Worm (Caenorhabditis elegans) whole organism, young adult: ENCODE results near the gene K09C8.8.

ENCODE experiments used
- C06A6.2 ChIP-seq: fragments of 200-800 bp; sonication (Bioruptor generic); conservative IDR thresholded peaks from 2 replicates; pipeline ENCODE4 v1.3.6; 2022; ENCODE audit warnings: missing genetic modification characterization, missing compliant biosample characterization
- efl-1 ChIP-seq: fragments of 150-350 bp; optimal IDR thresholded peaks from 2 replicates; lab custom pipeline; 2014; ENCODE audit warnings: missing biosample characterization, missing genetic modification reagents, missing genetic modification characterization
- him-1 ChIP-seq: sonication (generic microtip); optimal IDR thresholded peaks from 2 replicates; lab custom pipeline; 2016; ENCODE audit warnings: missing genotype, missing genetic modification reagents, missing genetic modification characterization, missing compliant biosample characterization
- hsf-1 ChIP-seq: fragments of 200-800 bp; sonication (Bioruptor generic); IDR thresholded peaks from 2 replicates; pipeline ENCODE4 v1.3.6; 2022; ENCODE audit warnings: missing genetic modification reagents, missing genetic modification characterization, missing compliant biosample characterization
- lin-26 ChIP-seq: fragments of 200-800 bp; sonication (Bioruptor generic); IDR thresholded peaks from 2 replicates; pipeline ENCODE4 v1.3.6; 2022; ENCODE audit warnings: missing genetic modification reagents, missing genetic modification characterization, missing compliant biosample characterization
- lin-35 ChIP-seq, 3 experiments: fragments of 150-350 bp in 2 of 3; sonication (generic microtip) in 1 of 3; optimal IDR thresholded peaks; 2 replicates each; lab custom pipeline; 2014 to 2018; ENCODE audit warnings: missing biosample characterization in 3 of 3, missing genetic modification characterization in 3 of 3, missing genetic modification reagents in 3 of 3
- lsy-27 ChIP-seq: sonication (generic microtip); optimal IDR thresholded peaks from 2 replicates; lab custom pipeline; 2017; ENCODE audit warnings: missing genetic modification characterization, mild to moderate bottlenecking, missing compliant biosample characterization, antibody characterized with exemption, missing genotype, borderline replicate concordance; ENCODE audit not compliant: insufficient read depth
- pbrm-1 ChIP-seq: fragments of 200-800 bp; sonication (Bioruptor generic); IDR thresholded peaks from 2 replicates; pipeline ENCODE4 v1.3.6; 2022; ENCODE audit warnings: missing genetic modification reagents, missing genetic modification characterization, missing compliant biosample characterization
- pha-4 ChIP-seq: fragments of 150-350 bp; sonication (generic microtip); optimal IDR thresholded peaks from 2 replicates; lab custom pipeline; 2014; ENCODE audit warnings: missing biosample characterization, missing genetic modification reagents, missing genetic modification characterization
- tbx-9 ChIP-seq: sonication (generic microtip); optimal IDR thresholded peaks from 2 replicates; lab custom pipeline; 2016; ENCODE audit warnings: borderline replicate concordance, missing genetic modification characterization, inconsistent platforms, missing compliant biosample characterization
- unc-130 ChIP-seq: sonication (generic microtip); optimal IDR thresholded peaks from 2 replicates; lab custom pipeline; 2016; ENCODE audit warnings: missing genetic modification reagents, missing genetic modification characterization, missing compliant biosample characterization
- ztf-26 ChIP-seq: sonication (generic microtip); optimal IDR thresholded peaks from 2 replicates; lab custom pipeline; 2017; ENCODE audit warnings: missing genetic modification characterization, missing compliant biosample characterization

DNA sequence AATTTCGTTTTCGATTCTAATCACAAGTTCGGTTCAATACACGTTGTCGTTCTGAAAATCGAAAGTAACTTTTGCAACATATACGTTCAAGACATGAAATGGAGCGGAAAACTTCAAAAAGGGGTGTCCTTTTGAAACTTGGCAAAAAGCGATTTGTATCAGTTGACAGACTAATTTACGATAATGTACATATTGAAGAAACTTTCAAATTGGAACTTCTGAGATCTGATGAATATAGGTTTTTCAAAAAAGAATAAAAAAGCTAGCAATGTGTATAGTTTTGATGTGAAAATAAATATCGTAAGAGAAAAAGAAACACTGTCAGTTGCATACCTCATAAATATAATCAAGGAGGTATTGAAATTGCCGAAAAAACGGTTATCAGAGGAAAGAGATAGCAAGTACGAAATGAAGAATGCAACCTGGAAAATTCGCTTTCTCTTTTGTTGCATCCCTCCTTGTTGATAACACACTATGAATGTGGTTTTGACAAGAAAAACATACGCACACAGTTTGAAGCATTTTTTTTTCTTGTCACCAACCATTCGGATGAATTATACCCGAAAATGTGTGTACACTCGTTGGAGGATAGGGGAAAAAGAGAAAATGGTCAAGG lies 41.7 kb upstream of the K09C8.8 start, which contains the start of gene dgn-1:
- TF ChIP-seq hsf-1 (GFP tag; lab: Robert Waterston, UW) (no peak), C06A6.2 (GFP tag; lab: Robert Waterston, UW) (no peak), lin-26 (GFP tag; lab: Robert Waterston, UW) (no peak), unc-130 (GFP tag; lab: Kevin White, UChicago) (no peak), pbrm-1 (no peak), pha-4 (tag; lab: Kevin White, UChicago) (no peak), lsy-27 (tag; lab: Kevin White, UChicago) (no peak), ztf-26 (tag; lab: Kevin White, UChicago) (no peak), tbx-9 (tag; lab: Kevin White, UChicago) (no peak), him-1 (tag; lab: Kevin White, UChicago) (no peak), efl-1 (GFP tag; lab: Kevin White, UChicago) (no peak), lin-35 (GFP tag; optimal IDR thresholded peaks at IDR 0.05; lab: Kevin White, UChicago) (no peak)
